Fruit fly (Drosophila melanogaster) whole organism, pupa: ENCODE results near the gene Naa15-16.

ENCODE experiments used
- CG10348 ChIP-seq: fragments of 200-800 bp; sonication (Bioruptor generic); IDR thresholded peaks from 2 replicates; pipeline ENCODE4 v1.3.6; 2022; ENCODE audit warnings: missing biosample characterization, missing genetic modification characterization
- CG12605 ChIP-seq: fragments of 200-800 bp; sonication (Bioruptor generic); IDR thresholded peaks from 2 replicates; pipeline ENCODE4 v1.3.6; 2022; ENCODE audit warnings: missing biosample characterization, missing genetic modification characterization
- CG13204 ChIP-seq: fragments of 200-800 bp; sonication (Bioruptor generic); optimal IDR thresholded peaks from 2 replicates; lab custom pipeline; 2018; ENCODE audit warnings: missing biosample characterization, mild to moderate bottlenecking, missing genetic modification characterization, moderate library complexity
- CG14655 ChIP-seq: fragments of 200-800 bp; sonication (Bioruptor generic); optimal IDR thresholded peaks from 3 replicates; lab custom pipeline; 2017; ENCODE audit warnings: mild to moderate bottlenecking, missing biosample characterization, missing genetic modification reagents, missing genetic modification characterization
- CG15710 ChIP-seq: fragments of 200-800 bp; sonication (Bioruptor generic); optimal IDR thresholded peaks from 2 replicates; lab custom pipeline; 2018; ENCODE audit warnings: missing biosample characterization, mild to moderate bottlenecking, missing genetic modification characterization, moderate library complexity
- CG32121 ChIP-seq: fragments of 200-800 bp; sonication (Bioruptor generic); IDR thresholded peaks from 2 replicates; pipeline ENCODE4 v1.3.6; 2022; ENCODE audit warnings: missing biosample characterization, missing genetic modification characterization
- CG34367 ChIP-seq: fragments of 200-800 bp; sonication (Bioruptor generic); optimal IDR thresholded peaks from 2 replicates; lab custom pipeline; 2018; ENCODE audit warnings: missing biosample characterization, mild to moderate bottlenecking, missing genetic modification characterization
- CG4496 ChIP-seq: fragments of 200-800 bp; sonication (Bioruptor generic); IDR thresholded peaks from 3 replicates; pipeline ENCODE4 v1.3.6; 2022; ENCODE audit warnings: missing biosample characterization, missing genetic modification characterization
- CG8159 ChIP-seq: fragments of 200-800 bp; sonication (Bioruptor generic); optimal IDR thresholded peaks from 3 replicates; lab custom pipeline; 2018; ENCODE audit warnings: missing biosample characterization, mild to moderate bottlenecking, missing genetic modification characterization, moderate library complexity
- CG9948 ChIP-seq: fragments of 200-800 bp; sonication (Bioruptor generic); optimal IDR thresholded peaks from 2 replicates; lab custom pipeline; 2018; ENCODE audit warnings: missing biosample characterization, mild to moderate bottlenecking, missing genetic modification characterization, moderate library complexity
- D1 ChIP-seq: fragments of 200-800 bp; sonication (Bioruptor generic); optimal IDR thresholded peaks from 2 replicates; lab custom pipeline; 2018; ENCODE audit warnings: missing biosample characterization, mild to moderate bottlenecking, missing genetic modification characterization, moderate library complexity
- EcR ChIP-seq: fragments of 200-800 bp; sonication (Bioruptor generic); optimal IDR thresholded peaks from 3 replicates; lab custom pipeline; 2019; ENCODE audit warnings: missing biosample characterization, missing genetic modification characterization, mild to moderate bottlenecking, moderate library complexity, missing genetic modification reagents
- Ets98B ChIP-seq: fragments of 200-800 bp; sonication (Bioruptor generic); IDR thresholded peaks from 2 replicates; pipeline ENCODE4 v1.3.6; 2022; ENCODE audit warnings: missing biosample characterization, missing genetic modification characterization
- Pif1A ChIP-seq: fragments of 200-800 bp; sonication (Bioruptor generic); optimal IDR thresholded peaks from 3 replicates; lab custom pipeline; 2016; ENCODE audit warnings: missing biosample characterization, missing genetic modification characterization
- Pif1B ChIP-seq: fragments of 200-800 bp; sonication (Bioruptor generic); optimal IDR thresholded peaks from 3 replicates; lab custom pipeline; 2016; ENCODE audit warnings: missing biosample characterization, missing genetic modification characterization
- Snoo ChIP-seq: fragments of 200-800 bp; sonication (Bioruptor generic); optimal IDR thresholded peaks from 3 replicates; lab custom pipeline; 2017; ENCODE audit warnings: missing biosample characterization, mild to moderate bottlenecking, missing genetic modification characterization, inconsistent platforms
- fd96Ca ChIP-seq: fragments of 200-800 bp; sonication (Bioruptor generic); IDR thresholded peaks from 3 replicates; pipeline ENCODE4 v1.3.6; 2022; ENCODE audit warnings: missing biosample characterization, missing genetic modification characterization
- gl ChIP-seq: fragments of 200-800 bp; sonication (Bioruptor generic); optimal IDR thresholded peaks from 2 replicates; lab custom pipeline; 2018; ENCODE audit warnings: missing biosample characterization, mild to moderate bottlenecking, missing genetic modification characterization
- rn ChIP-seq: fragments of 200-800 bp; sonication (Bioruptor generic); IDR thresholded peaks from 2 replicates; pipeline ENCODE4 v1.3.6; 2022; ENCODE audit warnings: missing biosample characterization, missing genetic modification characterization

Gene Naa15-16

DNA sequence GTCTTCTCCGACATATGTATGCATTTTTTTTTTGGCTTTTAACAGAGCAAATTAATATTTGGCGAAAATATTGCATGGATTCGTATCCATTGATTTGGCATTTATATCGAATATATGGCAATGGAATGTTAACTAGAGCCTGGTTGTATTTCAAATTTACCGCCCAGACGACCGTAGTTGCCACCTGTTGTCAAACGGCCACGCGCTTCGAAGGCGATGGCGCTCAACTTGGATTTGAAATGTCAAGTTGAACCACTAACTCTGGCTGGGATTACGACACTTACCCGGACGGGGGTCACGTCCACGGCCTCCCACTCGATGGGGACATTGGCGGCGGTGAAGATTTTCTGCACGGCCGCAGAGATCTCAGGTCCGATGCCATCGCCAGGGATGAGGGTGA is 40.6 kb downstream of the Naa15-16 start:
- TF ChIP-seq CG8159 (tag; lab: Kevin White, UChicago): no peak
- TF ChIP-seq Ets98B: no peak
- TF ChIP-seq Snoo (tag; lab: Kevin White, UChicago): no peak
- no peak for TF ChIP-seq CG13204
- TF ChIP-seq D1 (tag; lab: Kevin White, UChicago): no peak

DNA sequence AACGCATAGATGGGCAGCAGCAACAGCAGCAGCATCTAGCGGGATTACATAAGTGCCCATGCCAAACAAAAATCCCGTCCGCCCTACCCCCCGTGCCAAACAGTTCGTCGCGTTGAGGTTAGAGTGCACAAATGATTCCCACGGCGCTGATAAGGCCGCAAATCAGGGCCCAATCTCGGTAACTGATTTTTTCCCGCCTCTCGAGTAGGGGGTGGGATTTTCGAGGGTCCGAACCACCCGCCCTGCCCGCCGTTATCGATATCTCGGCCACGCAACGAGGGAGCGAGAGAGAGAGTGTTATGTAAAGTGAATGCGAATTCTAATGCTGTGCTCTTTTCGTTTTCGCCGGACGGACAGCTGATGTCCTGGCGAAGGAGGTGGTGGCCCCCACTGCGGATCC is 41.1 kb downstream of the Naa15-16 start:
- TF ChIP-seq CG34367 (tag; lab: Kevin White, UChicago) (no peak), CG4496 (GFP tag; lab: Robert Waterston, UW) (no peak), CG14655 (no peak), Snoo (tag; lab: Kevin White, UChicago) (no peak), CG10348 (no peak), Pif1B (GFP tag; lab: Kevin White, UChicago) (no peak), D1 (tag; lab: Kevin White, UChicago) (no peak), CG13204 (no peak), EcR (no peak), fd96Ca (GFP tag; lab: Robert Waterston, UW) (no peak), Pif1A (GFP tag; lab: Kevin White, UChicago) (no peak)

DNA sequence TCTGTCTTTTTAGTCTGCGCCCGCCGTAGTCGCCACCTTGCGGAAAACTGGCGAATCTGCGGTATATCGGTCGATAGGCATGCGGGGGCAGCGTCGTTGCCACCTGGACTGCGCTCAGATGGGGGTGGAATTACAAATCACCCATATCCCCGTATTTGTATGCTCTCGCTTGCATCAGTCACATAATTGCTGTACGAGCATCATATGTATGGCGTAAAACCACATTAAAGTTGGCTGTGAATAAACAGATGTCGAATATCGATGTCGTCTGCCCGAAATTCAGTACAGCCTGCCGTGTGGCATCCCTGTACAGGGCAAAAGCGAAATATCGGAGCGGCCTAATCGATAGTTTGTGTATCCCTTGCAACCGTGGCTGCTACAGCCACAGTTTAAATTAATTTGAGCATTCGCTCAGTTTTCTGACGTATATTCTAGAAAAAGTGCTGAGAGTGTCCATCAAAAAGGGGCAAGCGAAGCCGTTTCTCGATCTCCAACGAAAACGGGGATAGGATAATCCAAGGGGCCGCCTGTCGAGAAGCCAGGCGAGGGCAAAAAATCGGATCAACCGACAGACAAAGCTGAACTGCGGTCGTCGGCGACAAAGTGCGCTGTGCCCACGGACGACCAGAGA is 42.1 kb downstream of the Naa15-16 start, which contains the start of the genes Idh3a and CoRest:
Gene Idh3a (minus strand): TSS at position 58 of the 631 bp plus-strand sequence.
Gene CoRest (plus strand): TSS at position 177 of the 631 bp plus-strand sequence.
- TF ChIP-seq CG32121 (GFP tag; lab: Robert Waterston, UW) (no peak), CG12605 (GFP tag; lab: Robert Waterston, UW) (no peak), CG10348 (no peak), CG14655 (no peak), CG8159 (tag; lab: Kevin White, UChicago) (no peak), CG9948 (tag; lab: Kevin White, UChicago) (no peak)

DNA sequence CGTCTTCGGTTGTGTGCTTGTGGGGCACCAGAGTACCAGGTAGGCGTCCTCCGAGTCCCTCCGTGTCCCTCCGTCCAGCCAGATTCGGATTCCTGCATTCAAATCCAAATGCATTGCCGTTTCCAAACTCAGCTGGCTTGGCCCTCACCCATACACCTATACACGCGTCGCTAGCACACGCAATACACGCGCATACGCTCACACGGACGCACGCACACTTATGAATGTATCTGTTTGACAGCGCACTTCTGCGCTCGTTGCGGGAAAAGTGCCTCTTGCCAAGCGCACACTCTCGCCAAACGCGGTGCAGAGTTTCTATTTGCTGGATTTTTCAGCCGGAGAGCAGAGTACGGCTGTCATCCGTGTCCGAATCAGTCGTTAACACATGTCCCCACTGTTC is 42.8 kb downstream of the Naa15-16 start:
- TF ChIP-seq fd96Ca (GFP tag; lab: Robert Waterston, UW): 0 out of 3 replicates have a peak, but pooled peaks have one; percentile 16
- TF ChIP-seq gl: no peak

DNA sequence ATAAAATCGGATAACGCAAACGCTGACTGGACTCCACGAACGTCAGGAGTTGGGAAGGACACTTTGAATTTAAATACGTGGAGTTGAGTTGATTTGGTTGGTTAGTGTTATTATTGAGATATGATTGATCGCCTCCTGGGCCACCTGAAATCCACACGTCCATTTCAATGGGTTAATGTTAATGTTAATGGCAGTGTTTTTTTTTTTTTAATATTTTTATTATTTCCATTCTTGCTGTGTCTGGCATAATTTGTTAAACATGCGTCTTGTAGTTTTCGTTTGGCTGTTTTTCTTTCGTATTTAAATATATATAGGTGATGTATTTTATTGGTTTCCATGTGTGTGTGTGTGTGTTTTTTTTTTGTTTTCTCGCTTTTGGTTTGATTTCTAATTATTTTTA is 51.9 kb downstream of the Naa15-16 start, which contains the start of gene CG12231:
Gene CG12231 (minus strand): TSS at position 101 of the 400 bp plus-strand sequence.
- TF ChIP-seq rn (no peak), CG15710 (tag; lab: Kevin White, UChicago) (no peak), Snoo (tag; lab: Kevin White, UChicago) (no peak), gl (no peak), CG34367 (tag; lab: Kevin White, UChicago) (no peak), Pif1B (GFP tag; lab: Kevin White, UChicago) (no peak), CG13204 (no peak), Pif1A (GFP tag; lab: Kevin White, UChicago) (no peak)
